Worm (Caenorhabditis elegans) whole organism, L4 larva: Measurements from ENCODE around the gene R05F9.11.

Experiments used
- F37D6.2 ChIP-seq: sonication (generic microtip); optimal IDR thresholded peaks from 2 replicates; lab custom pipeline; 2016; ENCODE audit warnings: mild to moderate bottlenecking, missing genetic modification characterization, missing compliant biosample characterization
- R02D3.7 ChIP-seq: fragments of 150-350 bp; sonication (generic microtip); optimal IDR thresholded peaks from 3 replicates; lab custom pipeline; 2014; ENCODE audit warnings: missing biosample characterization, missing genetic modification characterization
- T20F7.1 ChIP-seq: fragments of 200-800 bp; sonication (Bioruptor generic); optimal IDR thresholded peaks from 2 replicates; lab custom pipeline; 2018; ENCODE audit warnings: mild to moderate bottlenecking, missing genetic modification characterization, missing compliant biosample characterization
- T26A8.4 ChIP-seq: fragments of 200-800 bp; sonication (Bioruptor generic); IDR thresholded peaks from 2 replicates; pipeline ENCODE4 v1.3.6; 2022; ENCODE audit warnings: missing genetic modification characterization, missing compliant biosample characterization
- Y48G9A.11 ChIP-seq: fragments of 200-800 bp; sonication (Bioruptor generic); IDR thresholded peaks from 2 replicates; pipeline ENCODE4 v1.3.6; 2022; ENCODE audit warnings: missing genetic modification reagents, missing genetic modification characterization, missing compliant biosample characterization
- aha-1 ChIP-seq: fragments of 150-350 bp; peaks from one replicate; lab custom pipeline; 2014; ENCODE audit warnings: missing biosample characterization, missing genetic modification characterization
- aly-2 ChIP-seq: sonication (generic microtip); optimal IDR thresholded peaks from 2 replicates; lab custom pipeline; 2018; ENCODE audit warnings: missing biosample characterization, missing genetic modification characterization
- arid-1 ChIP-seq: fragments of 200-800 bp; sonication (Bioruptor generic); conservative IDR thresholded peaks from 2 replicates; pipeline ENCODE4 v1.3.6; 2022; ENCODE audit warnings: missing genetic modification reagents, missing genetic modification characterization, missing compliant biosample characterization
- attf-4 ChIP-seq: sonication (generic microtip); optimal IDR thresholded peaks from 3 replicates; lab custom pipeline; 2017; ENCODE audit warnings: missing biosample characterization, missing genetic modification characterization
- ceh-20 ChIP-seq: fragments of 200-800 bp; sonication (Bioruptor generic); IDR thresholded peaks from 2 replicates; pipeline ENCODE4 v1.3.6; 2022; ENCODE audit warnings: missing genetic modification reagents, missing genetic modification characterization, missing compliant biosample characterization
- ceh-32 ChIP-seq: sonication (generic microtip); optimal IDR thresholded peaks from 2 replicates; lab custom pipeline; 2016; ENCODE audit warnings: mild to moderate bottlenecking, missing genetic modification characterization, missing compliant biosample characterization; ENCODE audit not compliant: poor library complexity
- ceh-62 ChIP-seq: sonication (generic microtip); optimal IDR thresholded peaks from 2 replicates; lab custom pipeline; 2017; ENCODE audit warnings: missing biosample characterization, missing genetic modification characterization
- ces-1 ChIP-seq: fragments of 150-350 bp; sonication (generic microtip); optimal IDR thresholded peaks from 4 replicates; lab custom pipeline; 2014; ENCODE audit warnings: missing biosample characterization, missing genetic modification reagents, missing genetic modification characterization
- ctbp-1 ChIP-seq: fragments of 200-800 bp; sonication (Bioruptor generic); IDR thresholded peaks from 2 replicates; pipeline ENCODE4 v1.3.6; 2022; ENCODE audit warnings: missing genetic modification reagents, missing genetic modification characterization, missing compliant biosample characterization
- daf-12 ChIP-seq: fragments of 150-350 bp; optimal IDR thresholded peaks from 2 replicates; lab custom pipeline; 2014; ENCODE audit warnings: missing biosample characterization, missing genetic modification reagents, missing genetic modification characterization
- daf-19 ChIP-seq: fragments of 200-800 bp; sonication (Bioruptor generic); conservative IDR thresholded peaks from 2 replicates; pipeline ENCODE4 v1.3.6; 2022; ENCODE audit warnings: missing genetic modification characterization, missing compliant biosample characterization
- duxl-1 ChIP-seq: sonication (generic microtip); optimal IDR thresholded peaks from 2 replicates; lab custom pipeline; 2016; ENCODE audit warnings: mild to moderate bottlenecking, missing genetic modification characterization, moderate library complexity, missing compliant biosample characterization; ENCODE audit not compliant: poor library complexity
- gei-8 ChIP-seq: fragments of 200-800 bp; sonication (Bioruptor generic); optimal IDR thresholded peaks from 2 replicates; lab custom pipeline; 2018; ENCODE audit warnings: mild to moderate bottlenecking, missing genetic modification characterization, missing compliant biosample characterization
- hmg-1.1 ChIP-seq: fragments of 200-800 bp; sonication (Bioruptor generic); IDR thresholded peaks from 2 replicates; pipeline ENCODE4 v1.3.6; 2022; ENCODE audit warnings: missing genetic modification reagents, missing genetic modification characterization, missing compliant biosample characterization
- lin-1 ChIP-seq: fragments of 200-800 bp; sonication (Bioruptor generic); IDR thresholded peaks from 2 replicates; pipeline ENCODE4 v1.3.6; 2022; ENCODE audit warnings: missing genetic modification reagents, missing genetic modification characterization, missing compliant biosample characterization
- lin-13 ChIP-seq: fragments of 150-350 bp; optimal IDR thresholded peaks from 2 replicates; lab custom pipeline; 2014; ENCODE audit warnings: missing biosample characterization, missing genetic modification reagents, missing genetic modification characterization
- lin-29 ChIP-seq: fragments of 200-800 bp; sonication (Bioruptor generic); IDR thresholded peaks from 2 replicates; pipeline ENCODE4 v1.3.6; 2022; ENCODE audit warnings: missing genetic modification reagents, missing genetic modification characterization, missing compliant biosample characterization
- lin-38 ChIP-seq: fragments of 200-800 bp; sonication (Bioruptor generic); IDR thresholded peaks from 2 replicates; pipeline ENCODE4 v1.3.6; 2022; ENCODE audit warnings: missing genetic modification reagents, missing genetic modification characterization, missing compliant biosample characterization
- lir-3 ChIP-seq: sonication (generic microtip); optimal IDR thresholded peaks from 2 replicates; lab custom pipeline; 2016; ENCODE audit warnings: mild to moderate bottlenecking, missing genetic modification characterization, missing compliant biosample characterization
- madf-5 ChIP-seq, 2 experiments: fragments of 200-800 bp; sonication (Bioruptor generic); IDR thresholded peaks; 2 replicates each; pipeline ENCODE4 v1.3.6; 2022; ENCODE audit warnings: missing compliant biosample characterization in 2 of 2, missing genetic modification characterization in 2 of 2
- mdl-1 ChIP-seq, 2 experiments: fragments of 150-350 bp in 1 of 2; sonication (generic microtip) in 1 of 2; optimal IDR thresholded peaks; 2 replicates each; lab custom pipeline; 2014 to 2017; ENCODE audit warnings: missing biosample characterization in 2 of 2, missing genetic modification characterization in 2 of 2
- mxl-3 ChIP-seq: fragments of 200-800 bp; sonication (Bioruptor generic); optimal IDR thresholded peaks from 2 replicates; lab custom pipeline; 2018; ENCODE audit warnings: mild to moderate bottlenecking, missing genetic modification characterization, missing compliant biosample characterization
- nhr-11 ChIP-seq: fragments of 150-350 bp; optimal IDR thresholded peaks from 2 replicates; lab custom pipeline; 2014; ENCODE audit warnings: missing biosample characterization, missing genetic modification characterization
- nhr-42 ChIP-seq: fragments of 200-800 bp; sonication (Bioruptor generic); IDR thresholded peaks from 2 replicates; pipeline ENCODE4 v1.3.6; 2022; ENCODE audit warnings: missing genetic modification characterization, missing compliant biosample characterization
- nhr-77 ChIP-seq: fragments of 150-350 bp; optimal IDR thresholded peaks from 2 replicates; lab custom pipeline; 2014; ENCODE audit warnings: missing biosample characterization, missing genetic modification characterization
- pha-4 ChIP-seq, 2 experiments: fragments of 150-350 bp in 1 of 2; fragments of 200-800 bp in 1 of 2; sonication (Bioruptor generic) in 1 of 2; IDR thresholded peaks in 1 of 2; optimal IDR thresholded peaks in 1 of 2; 2 replicates each; pipeline versions ENCODE4 v1.3.6 to Lab custom; 2014 to 2022; ENCODE audit warnings: missing genetic modification characterization in 2 of 2, missing genetic modification reagents in 2 of 2, missing biosample characterization in 1 of 2, missing compliant biosample characterization in 1 of 2
- snpc-1.2 ChIP-seq: fragments of 200-800 bp; sonication (Bioruptor generic); IDR thresholded peaks from 2 replicates; pipeline ENCODE4 v1.3.6; 2022; ENCODE audit warnings: missing genetic modification reagents, missing genetic modification characterization, missing compliant biosample characterization
- snpc-4 ChIP-seq: fragments of 150-350 bp; optimal IDR thresholded peaks from 2 replicates; lab custom pipeline; 2014; ENCODE audit warnings: missing biosample characterization, missing genetic modification characterization
- spr-1 ChIP-seq: sonication (generic microtip); optimal IDR thresholded peaks from 2 replicates; lab custom pipeline; 2016; ENCODE audit warnings: mild to moderate bottlenecking, missing genetic modification characterization, missing compliant biosample characterization
- unc-62 ChIP-seq, 3 experiments: fragments of 150-350 bp in 1 of 3; sonication (generic microtip); optimal IDR thresholded peaks in 2 of 3; peaks in 1 of 3; 1 replicate in 1 of 3; 2 replicates in 2 of 3; lab custom pipeline; 2014 to 2017; ENCODE audit warnings: missing biosample characterization in 3 of 3, missing genetic modification characterization in 3 of 3, missing genetic modification reagents in 3 of 3, missing genotype in 1 of 3
- ztf-11 ChIP-seq: fragments of 150-350 bp; optimal IDR thresholded peaks from 2 replicates; lab custom pipeline; 2014; ENCODE audit warnings: missing biosample characterization, missing genetic modification characterization

The R05F9.11 gene

DNA sequence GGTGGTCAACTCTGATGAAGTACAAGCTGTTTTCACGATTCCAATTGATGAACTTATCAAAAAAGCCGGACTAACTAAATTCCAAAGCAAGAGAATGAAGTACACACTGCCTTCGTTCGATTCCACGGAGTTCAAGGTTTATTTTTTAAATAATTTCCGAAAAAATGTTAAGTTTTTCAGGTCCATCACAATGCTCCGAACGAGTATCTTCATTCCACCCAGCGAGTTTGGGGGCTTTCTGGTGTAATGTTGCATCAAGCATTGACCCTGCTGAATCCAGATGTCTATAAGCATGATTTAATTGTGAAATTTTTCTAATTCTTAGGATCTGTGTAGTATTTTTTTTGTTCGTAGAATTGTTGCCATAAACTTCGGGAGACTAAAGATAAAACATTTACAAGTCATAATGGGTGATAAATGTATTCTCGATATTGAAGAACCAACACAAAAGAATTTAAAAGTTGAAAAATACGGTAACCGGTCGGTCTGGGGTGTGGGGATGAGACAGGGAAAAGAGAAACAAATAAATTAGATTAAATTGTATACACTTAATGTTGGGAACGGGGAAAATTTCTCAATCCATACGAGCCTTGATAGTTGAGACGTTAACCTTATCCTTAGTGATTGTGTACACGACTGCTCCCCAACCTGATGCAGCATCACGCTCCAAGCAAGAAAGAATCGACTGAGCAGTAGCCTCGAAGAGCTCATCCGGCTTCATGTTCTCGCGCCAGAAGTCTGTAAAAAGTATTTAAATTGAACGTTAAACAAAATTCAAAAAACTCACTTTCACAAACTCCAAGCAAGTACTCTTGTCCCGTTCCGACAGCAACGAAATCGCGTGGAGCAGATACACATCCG, 40.3 kb upstream of the R05F9.11 start:
- TF ChIP-seq T26A8.4 (GFP tag; lab: Robert Waterston, UW), result no peak
- no peak for TF ChIP-seq ctbp-1 (GFP tag; lab: Robert Waterston, UW)
- TF ChIP-seq madf-5 (GFP tag; IDR thresholded peaks at IDR 0.05; lab: Robert Waterston, UW), result no peak
- no peak for TF ChIP-seq daf-12
- no peak for TF ChIP-seq aly-2 (tag; lab: Kevin White, UChicago)
- TF ChIP-seq unc-62 (GFP tag; optimal IDR thresholded peaks at IDR 0.05 in 1 of 2; lab: Kevin White, UChicago), result peak in 1 of 2 experiments; percentile 62
- TF ChIP-seq unc-62 (tag; optimal IDR thresholded peaks at IDR 0.05; lab: Kevin White, UChicago), result no peak
- peak; percentile 54 for TF ChIP-seq lin-38 (GFP tag; lab: Robert Waterston, UW)
- no peak for TF ChIP-seq mxl-3
- no peak for TF ChIP-seq nhr-11
- TF ChIP-seq pha-4 (GFP tag; IDR thresholded peaks at IDR 0.05; lab: Robert Waterston, UW), result no peak
- no peak for TF ChIP-seq pha-4 (tag; optimal IDR thresholded peaks at IDR 0.05; lab: Kevin White, UChicago)
- no peak for TF ChIP-seq lin-1 (GFP tag; lab: Robert Waterston, UW)
- TF ChIP-seq attf-4 (tag; lab: Kevin White, UChicago), result no peak
- TF ChIP-seq aha-1 (tag; lab: Kevin White, UChicago), result peak; percentile 94
- TF ChIP-seq T20F7.1 (GFP tag; lab: Kevin White, UChicago), result no peak
- no peak for TF ChIP-seq arid-1
- no peak for TF ChIP-seq mdl-1 (tag; optimal IDR thresholded peaks at IDR 0.05; lab: Kevin White, UChicago)
- no peak for TF ChIP-seq nhr-42 (GFP tag; lab: Robert Waterston, UW)
- TF ChIP-seq ces-1 (GFP tag; lab: Kevin White, UChicago), result no peak
- no peak for TF ChIP-seq lin-13 (GFP tag; lab: Kevin White, UChicago)
- no peak for TF ChIP-seq ceh-20
- no peak for TF ChIP-seq daf-19 (GFP tag; lab: Robert Waterston, UW)
- TF ChIP-seq R02D3.7 (tag; lab: Kevin White, UChicago), result no peak
- TF ChIP-seq lin-29 (GFP tag; lab: Robert Waterston, UW), result no peak
- TF ChIP-seq snpc-1.2 (GFP tag; lab: Robert Waterston, UW), result peak; percentile 25; the same call in 1 of the 2 replicates
- TF ChIP-seq spr-1 (tag; lab: Kevin White, UChicago), result no peak
- no peak for TF ChIP-seq ztf-11 (tag; lab: Kevin White, UChicago)
- TF ChIP-seq lir-3 (tag; lab: Kevin White, UChicago), result no peak

DNA sequence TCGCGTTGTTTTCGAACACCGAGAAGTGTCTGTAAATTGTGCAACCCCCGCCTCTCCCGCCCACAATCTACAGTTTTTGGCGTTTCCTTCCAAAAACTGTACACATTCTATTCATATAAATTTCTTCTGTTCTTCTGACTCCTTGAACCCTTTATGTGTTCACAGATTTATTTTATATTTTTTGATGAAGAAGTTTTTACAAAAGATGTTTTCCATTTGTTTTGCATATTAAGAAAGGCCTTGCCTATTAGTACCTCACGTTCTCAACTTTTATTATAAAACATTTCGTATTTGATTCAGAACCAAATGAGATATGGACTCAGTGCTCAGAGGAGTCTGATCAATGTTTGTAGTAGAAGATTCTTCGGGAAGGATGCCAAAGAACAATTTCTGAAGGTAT, 39.3 kb upstream of the R05F9.11 start, which contains the start of gene ndx-3:
TSS of gene ndx-3 (plus strand) at position 301 of the 400 bp plus-strand sequence.
- TF ChIP-seq nhr-11 (no peak), aha-1 (tag; lab: Kevin White, UChicago) (no peak), hmg-1.1 (GFP tag; lab: Robert Waterston, UW) (no peak), gei-8 (GFP tag; lab: Kevin White, UChicago) (no peak), snpc-4 (no peak), lin-13 (GFP tag; lab: Kevin White, UChicago) (no peak), lin-1 (GFP tag; lab: Robert Waterston, UW) (no peak)
- TF ChIP-seq, all 104 proteins: peak for 0

DNA sequence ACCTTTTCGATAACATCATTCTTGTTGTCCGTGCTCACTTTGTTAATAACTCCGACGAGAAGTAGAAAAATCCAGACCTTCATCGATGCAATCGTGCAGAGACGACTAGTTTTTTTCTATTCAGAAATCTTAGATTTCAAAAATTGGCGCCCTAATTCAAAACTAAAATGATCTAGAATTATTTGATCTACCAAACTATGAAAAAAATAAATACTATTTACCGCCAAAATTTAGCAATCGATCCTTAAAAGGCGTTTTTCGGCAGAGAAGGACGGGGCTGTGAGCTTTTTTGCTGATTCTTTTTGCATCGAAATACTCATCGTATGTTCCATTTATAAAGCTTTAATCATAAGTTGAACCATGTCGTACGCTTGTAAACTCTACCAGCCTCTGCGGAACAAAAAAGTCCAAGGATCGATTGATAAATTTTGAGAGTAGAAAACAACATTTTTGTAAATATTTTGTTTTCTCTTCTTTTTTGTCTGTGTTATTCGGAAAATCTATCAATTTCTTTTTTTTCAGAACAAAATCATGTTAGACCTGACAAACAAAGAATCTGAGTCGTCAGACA, 35.4 kb upstream of the R05F9.11 start, which contains the start of the genes try-1 and zyg-12:
TSS of gene try-1 (minus strand) at position 148 of the 571 bp plus-strand sequence.
TSS of gene zyg-12 (plus strand) at position 521 of the 571 bp plus-strand sequence.
- TF ChIP-seq lin-38 (GFP tag; lab: Robert Waterston, UW) (peak; percentile 42; the same call in 1 of the 2 replicates), F37D6.2 (tag; lab: Kevin White, UChicago) (no peak)

DNA sequence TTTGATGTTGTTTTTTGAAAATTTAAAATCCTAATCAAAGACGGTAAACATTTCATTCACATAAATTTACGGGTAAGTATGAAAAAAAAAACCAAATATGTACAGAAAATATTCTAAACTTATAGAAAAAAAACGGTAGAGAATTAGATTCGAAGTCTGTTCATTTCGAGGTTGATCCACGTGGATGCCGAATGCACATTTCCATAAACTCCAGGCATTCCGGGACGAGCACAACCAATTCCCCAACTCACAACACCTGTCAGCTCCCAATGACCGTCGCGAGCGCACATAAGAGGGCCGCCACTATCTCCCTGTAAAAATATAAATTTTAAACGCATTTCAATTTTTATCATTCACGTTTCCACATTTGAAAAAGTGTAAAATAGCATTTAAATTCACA, 34.1 kb upstream of the R05F9.11 start:
- TF ChIP-seq nhr-77, result no peak
- TF ChIP-seq duxl-1, result peak; percentile 22
- no peak for TF ChIP-seq ceh-20
- no peak for TF ChIP-seq lin-13 (GFP tag; lab: Kevin White, UChicago)
- TF ChIP-seq ztf-11 (tag; lab: Kevin White, UChicago), result no peak
- no peak for TF ChIP-seq aha-1 (tag; lab: Kevin White, UChicago)
- no peak for TF ChIP-seq ceh-62 (tag; lab: Kevin White, UChicago)
- TF ChIP-seq arid-1, result 0 out of 2 replicates have a peak, but pooled peaks have one; percentile 7
- peak; percentile 43; the same call in 1 of the 2 replicates for TF ChIP-seq Y48G9A.11 (GFP tag; lab: Robert Waterston, UW)
- peak; percentile 39 for TF ChIP-seq lin-38 (GFP tag; lab: Robert Waterston, UW)
- no peak for TF ChIP-seq ceh-32 (tag; lab: Kevin White, UChicago)
